Fruit fly (Drosophila melanogaster) whole organism, wandering third instar larva: ENCODE data around the gene CG6277.

Experiments used
- Abd-B ChIP-seq: fragments of >200 bp; optimal IDR thresholded peaks from 2 replicates; lab custom pipeline; 2017; ENCODE audit warnings: missing biosample characterization, missing genetic modification characterization
- CG32264 ChIP-seq: fragments of 200-800 bp; sonication (Bioruptor generic); optimal IDR thresholded peaks from 2 replicates; lab custom pipeline; 2016; ENCODE audit warnings: missing biosample characterization, missing genetic modification characterization
- CrebA ChIP-seq: fragments of 200-800 bp; sonication (Bioruptor generic); optimal IDR thresholded peaks from 2 replicates; lab custom pipeline; 2016; ENCODE audit warnings: missing biosample characterization, mild to moderate bottlenecking, missing genetic modification characterization, borderline replicate concordance
- Dif ChIP-seq: fragments of 200-275, 200-300 bp; sonication (Bioruptor generic); optimal IDR thresholded peaks from 2 replicates; lab custom pipeline; 2018; ENCODE audit warnings: missing biosample characterization, missing genetic modification characterization; ENCODE audit not compliant: partially characterized antibody
- GATAd ChIP-seq: sonication (Bioruptor generic); optimal IDR thresholded peaks from 2 replicates; lab custom pipeline; 2016; ENCODE audit warnings: missing biosample characterization, missing genetic modification characterization
- HLH106 ChIP-seq: fragments of 200-800 bp; optimal IDR thresholded peaks from 3 replicates; lab custom pipeline; 2019; ENCODE audit warnings: missing biosample characterization, mild to moderate bottlenecking, missing genetic modification characterization, moderate library complexity
- Hr78 ChIP-seq: fragments of >200 bp; optimal IDR thresholded peaks from 2 replicates; lab custom pipeline; 2017; ENCODE audit warnings: missing biosample characterization, missing genetic modification characterization
- Hr83 ChIP-seq: fragments of 200-300 bp; sonication (Bioruptor generic); optimal IDR thresholded peaks from 2 replicates; lab custom pipeline; 2016; ENCODE audit warnings: missing biosample characterization, mild to moderate bottlenecking, missing genetic modification characterization, moderate library complexity; ENCODE audit not compliant: poor library complexity, severe bottlenecking
- Mio ChIP-seq: sonication (Bioruptor generic); optimal IDR thresholded peaks from 2 replicates; lab custom pipeline; 2016; ENCODE audit warnings: missing biosample characterization, missing genetic modification characterization
- N ChIP-seq: fragments of >200 bp; optimal IDR thresholded peaks from 2 replicates; lab custom pipeline; 2018; ENCODE audit warnings: missing biosample characterization, missing external identifiers, missing genetic modification characterization
- Rel ChIP-seq, 2 experiments: fragments of 200-800 bp; sonication (Bioruptor generic) in 1 of 2; optimal IDR thresholded peaks; 2 replicates in 1 of 2; 3 replicates in 1 of 2; lab custom pipeline; 2016 to 2019; ENCODE audit warnings: mild to moderate bottlenecking in 2 of 2, missing biosample characterization in 2 of 2, missing genetic modification characterization in 2 of 2, moderate library complexity in 1 of 2
- Vsx2 ChIP-seq: fragments of 200-300, 225-300 bp; sonication (Bioruptor generic); optimal IDR thresholded peaks from 2 replicates; lab custom pipeline; 2018; ENCODE audit warnings: missing biosample characterization, missing genetic modification characterization; ENCODE audit not compliant: partially characterized antibody
- dl ChIP-seq, 2 experiments: fragments of 175-275, 200-275 bp in 1 of 2; fragments of 200-275 bp in 1 of 2; sonication (Bioruptor generic); optimal IDR thresholded peaks; lab custom pipeline; 2018; ENCODE audit warnings: mild to moderate bottlenecking in 2 of 2, missing biosample characterization in 2 of 2, missing genetic modification characterization in 2 of 2, moderate library complexity in 2 of 2; ENCODE audit not compliant: partially characterized antibody in 2 of 2, insufficient read depth in 1 of 2
- dmrt93B ChIP-seq: fragments of 200-800 bp; sonication (Bioruptor generic); optimal IDR thresholded peaks from 2 replicates; lab custom pipeline; 2018; ENCODE audit warnings: missing biosample characterization, mild to moderate bottlenecking, missing genetic modification characterization
- dsf ChIP-seq: sonication (Bioruptor generic); optimal IDR thresholded peaks from 2 replicates; lab custom pipeline; 2016; ENCODE audit warnings: missing biosample characterization, missing genetic modification characterization, borderline replicate concordance
- ey ChIP-seq: fragments of 200-800 bp; sonication (Bioruptor generic); optimal IDR thresholded peaks from 2 replicates; lab custom pipeline; 2016; ENCODE audit warnings: missing biosample characterization, missing genetic modification characterization
- foxo ChIP-seq, 2 experiments: fragments of 200-800 bp; sonication (Bioruptor generic); optimal IDR thresholded peaks; 2 replicates in 1 of 2; 3 replicates in 1 of 2; lab custom pipeline; 2016 to 2017; ENCODE audit warnings: missing biosample characterization in 2 of 2, missing genetic modification characterization in 2 of 2
- h ChIP-seq: fragments of 200-800 bp; sonication (Bioruptor generic); optimal IDR thresholded peaks from 3 replicates; lab custom pipeline; 2016; ENCODE audit warnings: missing biosample characterization, mild to moderate bottlenecking, missing genetic modification characterization
- jim ChIP-seq: fragments of 175-275, 200-325 bp; sonication (Bioruptor generic); optimal IDR thresholded peaks from 2 replicates; lab custom pipeline; 2016; ENCODE audit warnings: missing biosample characterization, mild to moderate bottlenecking, missing genetic modification characterization
- psq ChIP-seq: fragments of 200-800 bp; sonication (Bioruptor generic); optimal IDR thresholded peaks from 3 replicates; lab custom pipeline; 2017; ENCODE audit warnings: missing biosample characterization, mild to moderate bottlenecking, missing genetic modification characterization, moderate library complexity
- tai ChIP-seq: sonication (Bioruptor generic); optimal IDR thresholded peaks from 2 replicates; lab custom pipeline; 2016; ENCODE audit warnings: missing biosample characterization, missing genetic modification characterization
- usp ChIP-seq: fragments of >200 bp; optimal IDR thresholded peaks from 2 replicates; lab custom pipeline; 2017; ENCODE audit warnings: missing biosample characterization, missing genetic modification characterization
- woc ChIP-seq: sonication (Bioruptor generic); optimal IDR thresholded peaks from 2 replicates; lab custom pipeline; 2016; ENCODE audit warnings: missing biosample characterization, mild to moderate bottlenecking, missing genetic modification characterization

CG6277 gene

dm6 chr3R:26984437-26984836, 38.6 kb downstream of the CG6277 start:
- no peak for TF ChIP-seq dsf (GFP tag; lab: Kevin White, UChicago)
- TF ChIP-seq dmrt93B, result no peak
- TF ChIP-seq GATAd (GFP tag; lab: Kevin White, UChicago), result no peak
- no peak for TF ChIP-seq usp (GFP tag; lab: Kevin White, UChicago)
- no peak for TF ChIP-seq Rel (GFP tag; optimal IDR thresholded peaks at IDR 0.05; lab: Kevin White, UChicago)
- TF ChIP-seq Rel (tag; optimal IDR thresholded peaks at IDR 0.05; lab: Kevin White, UChicago), result no peak
- no peak for TF ChIP-seq woc
- no peak for TF ChIP-seq CG32264
- no peak for TF ChIP-seq Mio

dm6 chr3R:26982106-26982505, 40.9 kb downstream of the CG6277 start:
- TF ChIP-seq h (GFP tag; lab: Kevin White, UChicago) (no peak), ey (GFP tag; lab: Kevin White, UChicago) (no peak), dsf (GFP tag; lab: Kevin White, UChicago) (no peak)
- TF ChIP-seq, all 38 proteins: peak for 0

dm6 chr3R:26980282-26980691, 42.7 kb downstream of the CG6277 start:
- no peak for TF ChIP-seq HLH106 (tag; lab: Kevin White, UChicago)
- peak; percentile 37 for TF ChIP-seq Hr83 (GFP tag; lab: Kevin White, UChicago)
- peak; percentile 21 for TF ChIP-seq jim (GFP tag; lab: Kevin White, UChicago)
- peak; percentile 77 for TF ChIP-seq Vsx2 (GFP tag; lab: Kevin White, UChicago)
- no peak for TF ChIP-seq ey (GFP tag; lab: Kevin White, UChicago)
- peak; percentile 88 to 93 for TF ChIP-seq dl (GFP tag; optimal IDR thresholded peaks at IDR 0.05; lab: Kevin White, UChicago; ENCODE audit: insufficient read depth in 1 of 2, partially characterized antibody in 2 of 2)
- peak; percentile 96 for TF ChIP-seq Dif
- no peak for TF ChIP-seq N (GFP tag; lab: Kevin White, UChicago)
- no peak for TF ChIP-seq Abd-B (GFP tag; lab: Kevin White, UChicago)
- TF ChIP-seq tai, result no peak
- peak; percentile 67 for TF ChIP-seq h (GFP tag; lab: Kevin White, UChicago)
- peak in 1 of 2 experiments; percentile 14 for TF ChIP-seq foxo (GFP tag; optimal IDR thresholded peaks at IDR 0.05; lab: Kevin White, UChicago)
- TF ChIP-seq psq (GFP tag; lab: Kevin White, UChicago), result peak; percentile 87
- TF ChIP-seq Hr78 (GFP tag; lab: Kevin White, UChicago), result no peak

dm6 chr3R:26978241-26978640, 44.8 kb downstream of the CG6277 start, which contains the start of the genes CG14253 and CG46313:
TSS of gene CG14253 (plus strand) at chr3R:26978541.
TSS of gene CG46313 (plus strand) at chr3R:26978541.
- no peak for TF ChIP-seq CrebA (GFP tag; lab: Kevin White, UChicago)
- TF ChIP-seq N (GFP tag; lab: Kevin White, UChicago), result no peak
- no peak for TF ChIP-seq Dif
- no peak for TF ChIP-seq CG32264
- no peak for TF ChIP-seq psq (GFP tag; lab: Kevin White, UChicago)
